Fruit fly (Drosophila melanogaster) whole organism, wandering third instar larva: ENCODE data around the gene Ir75c.

Experiments used
- Dfd ChIP-seq: fragments of >200 bp; optimal IDR thresholded peaks from 2 replicates; lab custom pipeline; 2017; ENCODE audit warnings: missing biosample characterization, missing genetic modification characterization
- h ChIP-seq: fragments of 200-800 bp; sonication (Bioruptor generic); optimal IDR thresholded peaks from 3 replicates; lab custom pipeline; 2016; ENCODE audit warnings: missing biosample characterization, mild to moderate bottlenecking, missing genetic modification characterization

dm6 chr3L:17820093-17820492, 2.5 kb downstream of the Ir75c start, which contains the start of gene Ir75b:
- no peak for TF ChIP-seq h (GFP tag; lab: Kevin White, UChicago)
- TF ChIP-seq Dfd (GFP tag; lab: Kevin White, UChicago): no peak
